Fruit fly (Drosophila melanogaster): Measurements from ENCODE around the gene CG15635.

- TF ChIP-seq psq (optimal IDR thresholded peaks at IDR 0.05) (no peak), h (optimal IDR thresholded peaks at IDR 0.05) (no peak), insv (optimal IDR thresholded peaks at IDR 0.05) (no peak), Myc (optimal IDR thresholded peaks at IDR 0.05) (no peak)
These were observed 41.6 kb downstream of the CG15635 start, which contains the start of gene Elba1 for dm6 chr2L:4684361-4684760.
